Worm (Caenorhabditis elegans) whole organism, mixed stage, embryonic: ENCODE measurements around the gene ubc-26.

Source experiments
- M03D4.4 ChIP-seq: sonication (generic microtip); optimal IDR thresholded peaks from 2 replicates; lab custom pipeline; 2017; ENCODE audit warnings: mild to moderate bottlenecking, missing genetic modification characterization, missing compliant biosample characterization
- bed-3 ChIP-seq: fragments of 200-800 bp; sonication (Bioruptor generic); optimal IDR thresholded peaks from 3 replicates; lab custom pipeline; 2018; ENCODE audit warnings: mild to moderate bottlenecking, missing genetic modification characterization, moderate library complexity, missing compliant biosample characterization
- blmp-1 ChIP-seq: fragments of 150-350 bp; optimal IDR thresholded peaks from 2 replicates; lab custom pipeline; 2014; ENCODE audit warnings: missing biosample characterization, missing genetic modification characterization
- ceh-39 ChIP-seq: fragments of 150-350 bp; optimal IDR thresholded peaks from 2 replicates; lab custom pipeline; 2014; ENCODE audit warnings: missing biosample characterization, missing genetic modification characterization
- ceh-43 ChIP-seq: fragments of 200-800 bp; sonication (Bioruptor generic); optimal IDR thresholded peaks from 2 replicates; lab custom pipeline; 2018; ENCODE audit warnings: mild to moderate bottlenecking, missing genetic modification characterization, moderate library complexity, missing compliant biosample characterization
- ceh-83 ChIP-seq: fragments of 200-800 bp; sonication (Bioruptor generic); optimal IDR thresholded peaks from 2 replicates; lab custom pipeline; 2018; ENCODE audit warnings: mild to moderate bottlenecking, missing genetic modification characterization, missing compliant biosample characterization
- ces-1 ChIP-seq: fragments of 150-350 bp; optimal IDR thresholded peaks from 2 replicates; lab custom pipeline; 2014; ENCODE audit warnings: missing biosample characterization, missing genetic modification reagents, missing genetic modification characterization
- cnd-1 ChIP-seq: fragments of 200-800 bp; sonication (Bioruptor generic); optimal IDR thresholded peaks from 2 replicates; lab custom pipeline; 2018; ENCODE audit warnings: mild to moderate bottlenecking, missing genetic modification characterization, missing compliant biosample characterization
- drap-1 ChIP-seq: fragments of 200-800 bp; sonication (Bioruptor generic); optimal IDR thresholded peaks from 3 replicates; lab custom pipeline; 2018; ENCODE audit warnings: mild to moderate bottlenecking, missing genetic modification characterization, missing compliant biosample characterization
- elt-1 ChIP-seq: sonication (generic microtip); optimal IDR thresholded peaks from 2 replicates; lab custom pipeline; 2017; ENCODE audit warnings: missing genetic modification characterization, mild to moderate bottlenecking, missing compliant biosample characterization, antibody characterized with exemption, moderate library complexity, borderline replicate concordance; ENCODE audit not compliant: insufficient read depth
- elt-3 ChIP-seq: fragments of 150-350 bp; optimal IDR thresholded peaks from 2 replicates; lab custom pipeline; 2014; ENCODE audit warnings: missing biosample characterization, missing genetic modification characterization
- flh-1 ChIP-seq: fragments of 200-800 bp; sonication (Bioruptor generic); optimal IDR thresholded peaks from 2 replicates; lab custom pipeline; 2018; ENCODE audit warnings: mild to moderate bottlenecking, missing genetic modification characterization, moderate library complexity, missing compliant biosample characterization
- ham-2 ChIP-seq: fragments of 200-800 bp; sonication (Bioruptor generic); optimal IDR thresholded peaks from 2 replicates; lab custom pipeline; 2018; ENCODE audit warnings: mild to moderate bottlenecking, missing genetic modification characterization, missing compliant biosample characterization
- hlh-1 ChIP-seq: fragments of 150-350 bp; optimal IDR thresholded peaks from 2 replicates; lab custom pipeline; 2014; ENCODE audit warnings: missing biosample characterization, missing genetic modification reagents, missing genetic modification characterization
- lin-32 ChIP-seq: fragments of 200-800 bp; sonication (Bioruptor generic); optimal IDR thresholded peaks from 2 replicates; lab custom pipeline; 2018; ENCODE audit warnings: mild to moderate bottlenecking, missing genetic modification characterization, missing compliant biosample characterization
- lsy-2 ChIP-seq: fragments of 150-350 bp; optimal IDR thresholded peaks from 2 replicates; lab custom pipeline; 2014; ENCODE audit warnings: missing biosample characterization, missing genetic modification characterization
- mep-1 ChIP-seq: fragments of 150-350 bp; optimal IDR thresholded peaks from 2 replicates; lab custom pipeline; 2017; ENCODE audit warnings: missing biosample characterization, missing genetic modification reagents, missing genetic modification characterization, inconsistent platforms
- mls-2 ChIP-seq: sonication (generic microtip); optimal IDR thresholded peaks from 2 replicates; lab custom pipeline; 2016; ENCODE audit warnings: mild to moderate bottlenecking, missing genetic modification characterization, moderate library complexity, missing compliant biosample characterization
- nhr-12 ChIP-seq: fragments of 150-350 bp; optimal IDR thresholded peaks from 2 replicates; lab custom pipeline; 2014; ENCODE audit warnings: missing biosample characterization, missing genetic modification characterization
- nhr-2 ChIP-seq: fragments of 150-350 bp; optimal IDR thresholded peaks from 2 replicates; lab custom pipeline; 2014; ENCODE audit warnings: missing biosample characterization, missing genetic modification characterization
- nhr-237 ChIP-seq: fragments of 150-350 bp; optimal IDR thresholded peaks from 2 replicates; lab custom pipeline; 2014; ENCODE audit warnings: missing biosample characterization, missing genetic modification characterization
- pha-4 ChIP-seq: fragments of 150-350 bp; optimal IDR thresholded peaks from 2 replicates; lab custom pipeline; 2018; ENCODE audit warnings: missing biosample characterization, missing genetic modification reagents, missing genetic modification characterization
- sem-2 ChIP-seq: fragments of 200-800 bp; sonication (Bioruptor generic); optimal IDR thresholded peaks from 2 replicates; lab custom pipeline; 2018; ENCODE audit warnings: mild to moderate bottlenecking, missing genetic modification characterization, missing compliant biosample characterization
- snpc-4 ChIP-seq: fragments of 150-350 bp; optimal IDR thresholded peaks from 2 replicates; lab custom pipeline; 2014; ENCODE audit warnings: missing biosample characterization, missing genetic modification characterization
- tbx-8 ChIP-seq: fragments of 200-800 bp; sonication (Bioruptor generic); optimal IDR thresholded peaks from 2 replicates; lab custom pipeline; 2018; ENCODE audit warnings: mild to moderate bottlenecking, missing genetic modification characterization, moderate library complexity, missing compliant biosample characterization
- unc-120 ChIP-seq: sonication (generic microtip); optimal IDR thresholded peaks from 2 replicates; lab custom pipeline; 2017; ENCODE audit warnings: missing genetic modification characterization, missing compliant biosample characterization; ENCODE audit not compliant: poor library complexity, severe bottlenecking
- unc-39 ChIP-seq: fragments of 150-350 bp; optimal IDR thresholded peaks from 2 replicates; lab custom pipeline; 2014; ENCODE audit warnings: missing biosample characterization, missing genetic modification characterization
- unc-62 ChIP-seq: fragments of 150-350 bp; optimal IDR thresholded peaks from 2 replicates; lab custom pipeline; 2014; ENCODE audit warnings: missing biosample characterization, missing genetic modification reagents, missing genetic modification characterization
- zip-8 ChIP-seq: fragments of 150-350 bp; optimal IDR thresholded peaks from 2 replicates; lab custom pipeline; 2014; ENCODE audit warnings: missing biosample characterization, missing genetic modification characterization
- ztf-11 ChIP-seq: fragments of 150-350 bp; optimal IDR thresholded peaks from 2 replicates; lab custom pipeline; 2014; ENCODE audit warnings: missing biosample characterization, missing genetic modification characterization

Gene ubc-26

DNA sequence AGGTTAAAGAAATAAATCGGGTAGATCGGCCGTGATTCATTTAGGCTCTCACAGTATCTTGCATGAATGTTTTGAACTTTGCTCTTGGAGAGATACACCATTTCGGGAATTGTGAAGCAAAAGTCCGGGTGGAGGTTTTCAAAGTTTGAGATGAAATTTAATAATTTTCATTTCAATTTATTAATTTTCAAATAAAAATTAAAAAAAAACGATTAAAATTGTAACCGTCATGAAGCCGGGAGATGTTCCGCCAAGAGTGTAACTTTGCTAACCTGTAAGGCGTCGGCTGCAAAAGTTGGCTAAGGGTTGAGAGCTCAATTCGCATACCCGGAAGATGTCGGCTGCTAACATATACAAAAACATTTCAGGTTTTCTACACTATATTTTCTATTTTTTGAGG, 34.2 kb upstream of the ubc-26 start, which contains the start of gene irld-67:
irld-67 (minus strand) TSS at position 101 of the 400 bp plus-strand sequence.
- TF ChIP-seq hlh-1 (tag; lab: Kevin White, UChicago), result no peak
- TF ChIP-seq nhr-237 (tag; lab: Kevin White, UChicago), result no peak
- TF ChIP-seq ceh-43 (GFP tag; lab: Kevin White, UChicago), result no peak
- TF ChIP-seq lsy-2, result no peak
- TF ChIP-seq blmp-1 (tag; lab: Kevin White, UChicago), result no peak
- TF ChIP-seq bed-3, result no peak
- no peak for TF ChIP-seq M03D4.4 (tag; lab: Kevin White, UChicago)
- no peak for TF ChIP-seq cnd-1
- TF ChIP-seq sem-2 (GFP tag; lab: Kevin White, UChicago), result no peak
- no peak for TF ChIP-seq unc-62 (GFP tag; lab: Kevin White, UChicago)

DNA sequence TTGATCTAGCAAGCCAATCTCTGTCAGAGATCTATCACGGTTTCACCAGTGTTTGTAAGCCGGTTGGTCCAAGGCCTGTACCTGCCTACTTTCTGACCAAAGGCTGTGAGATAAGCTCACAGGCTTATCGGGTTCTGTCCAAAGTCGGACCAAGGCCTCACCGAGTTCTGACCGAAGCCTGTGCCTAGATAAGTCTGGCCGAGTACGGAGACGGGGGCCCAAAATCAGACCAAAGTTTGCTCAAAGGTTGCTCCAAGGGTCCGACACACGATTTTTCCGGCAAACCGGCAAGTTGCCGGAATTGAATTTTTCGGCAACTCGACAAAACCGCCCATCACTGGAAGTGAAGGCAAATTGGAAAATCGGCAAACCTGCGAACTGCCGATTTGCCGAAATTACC, 31.4 kb upstream of the ubc-26 start:
- TF ChIP-seq lsy-2, result no peak
- no peak for TF ChIP-seq unc-120
- TF ChIP-seq unc-62 (GFP tag; lab: Kevin White, UChicago), result no peak
- no peak for TF ChIP-seq blmp-1 (tag; lab: Kevin White, UChicago)
- no peak for TF ChIP-seq lin-32 (GFP tag; lab: Kevin White, UChicago)
- no peak for TF ChIP-seq hlh-1 (tag; lab: Kevin White, UChicago)

DNA sequence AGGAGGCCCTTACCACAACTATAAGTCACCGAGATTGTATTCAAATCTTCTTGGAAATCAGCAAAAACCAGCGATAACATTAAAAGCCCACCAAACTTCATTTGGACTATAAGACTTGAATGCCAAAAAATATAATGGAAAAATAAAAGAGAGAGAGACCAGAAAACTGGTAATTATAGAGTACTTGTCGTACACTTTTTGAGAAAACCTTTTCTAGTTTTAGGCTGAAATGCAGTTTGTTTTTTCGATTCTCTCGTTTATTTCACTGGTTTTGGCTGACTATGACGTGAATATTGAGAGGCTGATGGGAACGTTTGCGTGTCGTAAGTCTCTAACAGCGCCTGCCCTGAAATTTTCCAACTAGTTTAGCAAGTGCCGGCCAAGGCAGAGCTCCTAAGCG, 30.4 kb upstream of the ubc-26 start, which contains the start of the genes irld-64 and irld-63:
irld-64 (minus strand) TSS at position 101 of the 400 bp plus-strand sequence.
irld-63 (plus strand) TSS at position 230 of the 400 bp plus-strand sequence.
- TF ChIP-seq sem-2 (GFP tag; lab: Kevin White, UChicago) (no peak), ceh-43 (GFP tag; lab: Kevin White, UChicago) (no peak), unc-62 (GFP tag; lab: Kevin White, UChicago) (no peak), elt-1 (no peak), elt-3 (tag; lab: Kevin White, UChicago) (no peak), unc-39 (tag; lab: Kevin White, UChicago) (no peak), zip-8 (tag; lab: Kevin White, UChicago) (no peak), mep-1 (tag; lab: Kevin White, UChicago) (no peak), flh-1 (GFP tag; lab: Kevin White, UChicago) (no peak), nhr-237 (tag; lab: Kevin White, UChicago) (no peak), mls-2 (tag; lab: Kevin White, UChicago) (no peak), snpc-4 (tag; lab: Kevin White, UChicago) (no peak), M03D4.4 (tag; lab: Kevin White, UChicago) (no peak), unc-120 (no peak), pha-4 (tag; lab: Kevin White, UChicago) (no peak), ham-2 (GFP tag; lab: Kevin White, UChicago) (no peak), ceh-39 (tag; lab: Kevin White, UChicago) (no peak)

DNA sequence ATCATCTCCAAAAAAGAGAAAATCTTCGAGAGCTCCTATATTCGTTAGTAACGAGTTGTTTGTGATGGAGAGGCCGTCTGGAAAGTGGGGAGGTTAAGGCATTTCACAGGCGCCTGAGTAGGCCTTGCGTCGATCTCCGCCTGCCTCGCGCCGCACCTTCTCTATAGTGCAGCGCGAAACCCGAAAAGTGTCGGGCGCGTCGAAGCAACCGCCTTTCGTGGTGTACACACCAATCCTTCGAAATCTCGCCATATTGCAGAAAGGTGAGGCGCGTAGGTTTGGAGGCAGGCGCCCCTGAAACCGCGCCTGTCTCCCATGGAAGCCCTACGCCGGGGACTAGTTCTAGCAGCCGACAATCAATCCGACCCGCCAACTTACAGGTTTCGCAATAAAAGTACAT, 29.7 kb upstream of the ubc-26 start:
- no peak for TF ChIP-seq flh-1 (GFP tag; lab: Kevin White, UChicago)
- no peak for TF ChIP-seq nhr-2
- TF ChIP-seq M03D4.4 (tag; lab: Kevin White, UChicago), result no peak
- no peak for TF ChIP-seq lsy-2
- TF ChIP-seq mls-2 (tag; lab: Kevin White, UChicago), result no peak

DNA sequence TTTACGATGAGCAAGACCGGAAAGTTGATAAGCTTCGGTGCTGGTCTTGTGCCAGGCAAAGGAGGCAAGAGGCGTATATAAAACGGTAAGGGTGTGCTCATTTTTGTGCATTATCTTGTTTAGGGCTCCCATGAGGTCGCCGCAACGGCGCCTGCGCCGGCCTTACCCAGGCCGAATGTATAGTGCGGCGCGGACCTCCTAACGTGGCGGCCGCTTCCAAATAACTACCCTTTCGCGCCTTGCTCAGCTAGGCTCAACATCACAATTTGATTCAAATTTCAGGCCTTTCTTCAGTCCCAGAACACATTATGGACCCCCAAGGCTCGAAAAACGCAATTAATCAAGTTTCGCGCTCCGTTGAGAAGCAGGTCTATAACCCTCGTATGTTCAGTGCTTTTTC, 27.4 kb upstream of the ubc-26 start, which contains the start of the genes ZK355.3 and ZK355.8:
ZK355.3 (minus strand) TSS at position 101 of the 400 bp plus-strand sequence.
ZK355.8 (plus strand) TSS at position 272 of the 400 bp plus-strand sequence.
- no peak for TF ChIP-seq tbx-8
- no peak for TF ChIP-seq unc-62 (GFP tag; lab: Kevin White, UChicago)
- TF ChIP-seq blmp-1 (tag; lab: Kevin White, UChicago), result no peak
- no peak for TF ChIP-seq ztf-11 (tag; lab: Kevin White, UChicago)
- no peak for TF ChIP-seq flh-1 (GFP tag; lab: Kevin White, UChicago)
- no peak for TF ChIP-seq nhr-2

DNA sequence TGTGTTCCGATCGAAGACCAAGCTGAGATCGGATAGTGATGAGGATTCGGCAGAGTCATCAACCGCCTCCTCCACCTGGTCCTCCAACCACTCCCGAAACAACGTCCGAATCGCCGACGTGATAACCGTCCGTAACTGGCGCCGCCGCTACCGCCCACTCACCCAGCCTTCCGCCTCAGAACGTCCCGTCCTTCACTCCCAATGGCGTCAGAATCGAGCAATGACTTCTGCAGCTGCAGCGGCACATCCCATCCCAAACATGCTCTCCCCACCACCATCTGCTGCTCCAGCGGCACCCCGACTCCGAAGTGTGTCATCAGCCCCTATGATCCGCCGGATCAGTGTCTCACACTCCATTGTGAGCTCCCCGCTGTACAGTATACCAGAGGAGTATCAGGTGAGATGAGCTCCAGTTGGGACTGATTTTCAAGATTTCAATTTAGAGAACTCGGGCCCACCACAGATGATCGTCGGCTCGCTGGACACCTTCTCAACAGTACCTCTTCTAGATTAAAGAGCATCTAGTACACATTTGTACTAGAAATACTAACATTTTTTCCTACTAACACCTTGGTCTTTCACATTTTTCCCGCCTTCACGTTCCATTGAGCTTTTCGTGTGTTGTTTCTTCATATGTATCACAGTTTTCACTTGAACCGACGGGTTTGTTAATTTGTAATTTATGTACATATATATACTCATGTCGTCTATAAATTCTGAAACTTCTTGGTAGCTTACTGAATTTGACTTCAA, 25.8 kb upstream of the ubc-26 start:
- no peak for TF ChIP-seq zip-8 (tag; lab: Kevin White, UChicago)
- no peak for TF ChIP-seq elt-3 (tag; lab: Kevin White, UChicago)
- no peak for TF ChIP-seq nhr-2
- TF ChIP-seq drap-1 (GFP tag; lab: Kevin White, UChicago), result no peak
- TF ChIP-seq flh-1 (GFP tag; lab: Kevin White, UChicago), result no peak
- no peak for TF ChIP-seq ces-1 (GFP tag; lab: Kevin White, UChicago)
- TF ChIP-seq pha-4 (tag; lab: Kevin White, UChicago), result no peak
- no peak for TF ChIP-seq blmp-1 (tag; lab: Kevin White, UChicago)
- TF ChIP-seq unc-120, result no peak
- no peak for TF ChIP-seq mep-1 (tag; lab: Kevin White, UChicago)
- no peak for TF ChIP-seq lsy-2
- TF ChIP-seq nhr-12 (tag; lab: Kevin White, UChicago), result no peak
- TF ChIP-seq ham-2 (GFP tag; lab: Kevin White, UChicago), result no peak
- no peak for TF ChIP-seq ceh-39 (tag; lab: Kevin White, UChicago)
- TF ChIP-seq unc-39 (tag; lab: Kevin White, UChicago), result no peak
- TF ChIP-seq elt-1, result no peak
- no peak for TF ChIP-seq ceh-83 (GFP tag; lab: Kevin White, UChicago)
- no peak for TF ChIP-seq nhr-237 (tag; lab: Kevin White, UChicago)
